Worm (Caenorhabditis elegans) whole organism, L4 larva: ENCODE results near the gene F16B12.6.
A peak's percentile ranks its signal among the peaks of the same experiment; 100 is the strongest.

Experiments
- F26F4.8 ChIP-seq: fragments of 200-800 bp; sonication (Bioruptor generic); conservative IDR thresholded peaks from 2 replicates; pipeline ENCODE4 v1.3.6; 2022; ENCODE audit warnings: missing genetic modification characterization, missing compliant biosample characterization
- F37D6.2 ChIP-seq: sonication (generic microtip); optimal IDR thresholded peaks from 2 replicates; lab custom pipeline; 2016; ENCODE audit warnings: mild to moderate bottlenecking, missing genetic modification characterization, missing compliant biosample characterization
- F49E8.2 ChIP-seq: sonication (generic microtip); optimal IDR thresholded peaks from 2 replicates; lab custom pipeline; 2016; ENCODE audit warnings: missing compliant biosample characterization, mild to moderate bottlenecking, missing genetic modification characterization, borderline replicate concordance
- T20F7.1 ChIP-seq: fragments of 200-800 bp; sonication (Bioruptor generic); optimal IDR thresholded peaks from 2 replicates; lab custom pipeline; 2018; ENCODE audit warnings: mild to moderate bottlenecking, missing genetic modification characterization, missing compliant biosample characterization
- T26A8.4 ChIP-seq: fragments of 200-800 bp; sonication (Bioruptor generic); IDR thresholded peaks from 2 replicates; pipeline ENCODE4 v1.3.6; 2022; ENCODE audit warnings: missing genetic modification characterization, missing compliant biosample characterization
- Y105C5A.15 ChIP-seq: fragments of 200-800 bp; sonication (Bioruptor generic); IDR thresholded peaks from 2 replicates; pipeline ENCODE4 v1.3.6; 2022; ENCODE audit warnings: missing genetic modification characterization, missing compliant biosample characterization
- Y75B8A.6 ChIP-seq: fragments of 200-800 bp; sonication (Bioruptor generic); IDR thresholded peaks from 2 replicates; pipeline ENCODE4 v1.3.6; 2022; ENCODE audit warnings: missing genetic modification reagents, missing genetic modification characterization, missing compliant biosample characterization
- ZK337.2 ChIP-seq: fragments of 200-800 bp; sonication (Bioruptor generic); IDR thresholded peaks from 2 replicates; pipeline ENCODE4 v1.3.6; 2022; ENCODE audit warnings: missing genetic modification reagents, missing genetic modification characterization, missing compliant biosample characterization
- ama-1 ChIP-seq: fragments of 150-350 bp; optimal IDR thresholded peaks from 2 replicates; lab custom pipeline; 2014; ENCODE audit warnings: inconsistent platforms, mixed read lengths
- attf-4 ChIP-seq: sonication (generic microtip); optimal IDR thresholded peaks from 3 replicates; lab custom pipeline; 2017; ENCODE audit warnings: missing biosample characterization, missing genetic modification characterization
- ceh-28 ChIP-seq: fragments of 150-350 bp; optimal IDR thresholded peaks from 2 replicates; lab custom pipeline; 2014; ENCODE audit warnings: missing biosample characterization, missing genetic modification reagents, missing genetic modification characterization
- ceh-32 ChIP-seq: sonication (generic microtip); optimal IDR thresholded peaks from 2 replicates; lab custom pipeline; 2016; ENCODE audit warnings: mild to moderate bottlenecking, missing genetic modification characterization, missing compliant biosample characterization; ENCODE audit not compliant: poor library complexity
- ceh-82 ChIP-seq: sonication (generic microtip); optimal IDR thresholded peaks from 2 replicates; lab custom pipeline; 2017; ENCODE audit warnings: missing biosample characterization, missing genetic modification characterization
- cey-2 ChIP-seq: sonication (generic microtip); optimal IDR thresholded peaks from 3 replicates; lab custom pipeline; 2017; ENCODE audit warnings: missing genetic modification characterization, mild to moderate bottlenecking, missing compliant biosample characterization, antibody characterized with exemption, borderline replicate concordance; ENCODE audit not compliant: insufficient read depth
- ctbp-1 ChIP-seq: fragments of 200-800 bp; sonication (Bioruptor generic); IDR thresholded peaks from 2 replicates; pipeline ENCODE4 v1.3.6; 2022; ENCODE audit warnings: missing genetic modification reagents, missing genetic modification characterization, missing compliant biosample characterization
- daf-12 ChIP-seq: fragments of 150-350 bp; optimal IDR thresholded peaks from 2 replicates; lab custom pipeline; 2014; ENCODE audit warnings: missing biosample characterization, missing genetic modification reagents, missing genetic modification characterization
- daf-16 ChIP-seq, 3 experiments: sonication (generic microtip); optimal IDR thresholded peaks; 2 replicates each; lab custom pipeline; 2016 to 2017; ENCODE audit warnings: missing genetic modification characterization in 3 of 3, missing genetic modification reagents in 3 of 3, mild to moderate bottlenecking in 2 of 3, missing compliant biosample characterization in 2 of 3, missing biosample characterization in 1 of 3, moderate library complexity in 1 of 3
- daf-8 ChIP-seq: fragments of 200-800 bp; sonication (Bioruptor generic); IDR thresholded peaks from 2 replicates; pipeline ENCODE4 v1.3.6; 2022; ENCODE audit warnings: missing genetic modification characterization, missing compliant biosample characterization
- dmd-6 ChIP-seq: fragments of 200-800 bp; sonication (Bioruptor generic); IDR thresholded peaks from 2 replicates; pipeline ENCODE4 v1.3.6; 2022; ENCODE audit warnings: missing genetic modification reagents, missing genetic modification characterization, missing compliant biosample characterization
- dpl-1 ChIP-seq: fragments of 150-350 bp; optimal IDR thresholded peaks from 2 replicates; lab custom pipeline; 2014; ENCODE audit warnings: missing biosample characterization, missing genetic modification reagents, missing genetic modification characterization
- fkh-10 ChIP-seq: fragments of 150-350 bp; optimal IDR thresholded peaks from 2 replicates; lab custom pipeline; 2014; ENCODE audit warnings: missing biosample characterization, missing genetic modification reagents, missing genetic modification characterization
- hmg-1.1 ChIP-seq: fragments of 200-800 bp; sonication (Bioruptor generic); IDR thresholded peaks from 2 replicates; pipeline ENCODE4 v1.3.6; 2022; ENCODE audit warnings: missing genetic modification reagents, missing genetic modification characterization, missing compliant biosample characterization
- lin-13 ChIP-seq: fragments of 150-350 bp; optimal IDR thresholded peaks from 2 replicates; lab custom pipeline; 2014; ENCODE audit warnings: missing biosample characterization, missing genetic modification reagents, missing genetic modification characterization
- lin-29 ChIP-seq: fragments of 200-800 bp; sonication (Bioruptor generic); IDR thresholded peaks from 2 replicates; pipeline ENCODE4 v1.3.6; 2022; ENCODE audit warnings: missing genetic modification reagents, missing genetic modification characterization, missing compliant biosample characterization
- lsy-2 ChIP-seq, 2 experiments: fragments of 150-350 bp in 1 of 2; sonication (generic microtip) in 1 of 2; optimal IDR thresholded peaks; 2 replicates each; lab custom pipeline; 2014 to 2017; ENCODE audit warnings: missing biosample characterization in 2 of 2, missing genetic modification characterization in 2 of 2
- madf-5 ChIP-seq, 2 experiments: fragments of 200-800 bp; sonication (Bioruptor generic); IDR thresholded peaks; 2 replicates each; pipeline ENCODE4 v1.3.6; 2022; ENCODE audit warnings: missing compliant biosample characterization in 2 of 2, missing genetic modification characterization in 2 of 2
- mdl-1 ChIP-seq, 2 experiments: fragments of 150-350 bp in 1 of 2; sonication (generic microtip) in 1 of 2; optimal IDR thresholded peaks; 2 replicates each; lab custom pipeline; 2014 to 2017; ENCODE audit warnings: missing biosample characterization in 2 of 2, missing genetic modification characterization in 2 of 2
- mep-1 ChIP-seq: fragments of 150-350 bp; sonication (generic microtip); optimal IDR thresholded peaks from 3 replicates; lab custom pipeline; 2014; ENCODE audit warnings: missing biosample characterization, missing genetic modification characterization
- mes-2 ChIP-seq: sonication (generic microtip); optimal IDR thresholded peaks from 2 replicates; lab custom pipeline; 2016; ENCODE audit warnings: missing genotype, mild to moderate bottlenecking, missing genetic modification characterization, missing compliant biosample characterization; ENCODE audit not compliant: poor library complexity, severe bottlenecking
- mxl-3 ChIP-seq: fragments of 200-800 bp; sonication (Bioruptor generic); optimal IDR thresholded peaks from 2 replicates; lab custom pipeline; 2018; ENCODE audit warnings: mild to moderate bottlenecking, missing genetic modification characterization, missing compliant biosample characterization
- nhr-11 ChIP-seq: fragments of 150-350 bp; optimal IDR thresholded peaks from 2 replicates; lab custom pipeline; 2014; ENCODE audit warnings: missing biosample characterization, missing genetic modification characterization
- nhr-25 ChIP-seq: sonication (generic microtip); optimal IDR thresholded peaks from 2 replicates; lab custom pipeline; 2017; ENCODE audit warnings: missing genetic modification characterization, mild to moderate bottlenecking, missing compliant biosample characterization, antibody characterized with exemption, moderate library complexity, borderline replicate concordance; ENCODE audit not compliant: insufficient read depth
- nhr-28 ChIP-seq: fragments of 150-350 bp; optimal IDR thresholded peaks from 2 replicates; lab custom pipeline; 2014; ENCODE audit warnings: missing biosample characterization, missing genetic modification characterization
- nhr-41 ChIP-seq: fragments of 200-800 bp; sonication (Bioruptor generic); IDR thresholded peaks from 2 replicates; pipeline ENCODE4 v1.3.6; 2022; ENCODE audit warnings: missing genetic modification reagents, missing genetic modification characterization, missing compliant biosample characterization
- nhr-76 ChIP-seq: fragments of 150-350 bp; optimal IDR thresholded peaks from 2 replicates; lab custom pipeline; 2014; ENCODE audit warnings: missing biosample characterization, missing genetic modification characterization
- pha-4 ChIP-seq, 2 experiments: fragments of 150-350 bp in 1 of 2; fragments of 200-800 bp in 1 of 2; sonication (Bioruptor generic) in 1 of 2; IDR thresholded peaks in 1 of 2; optimal IDR thresholded peaks in 1 of 2; 2 replicates each; pipeline versions ENCODE4 v1.3.6 to Lab custom; 2014 to 2022; ENCODE audit warnings: missing genetic modification characterization in 2 of 2, missing genetic modification reagents in 2 of 2, missing biosample characterization in 1 of 2, missing compliant biosample characterization in 1 of 2
- pqm-1 ChIP-seq: sonication (generic microtip); optimal IDR thresholded peaks from 2 replicates; lab custom pipeline; 2017; ENCODE audit warnings: missing biosample characterization, missing genetic modification characterization
- sdz-12 ChIP-seq: fragments of 200-800 bp; sonication (Bioruptor generic); optimal IDR thresholded peaks from 2 replicates; lab custom pipeline; 2018; ENCODE audit warnings: mild to moderate bottlenecking, missing genetic modification characterization, missing compliant biosample characterization
- set-16 ChIP-seq: fragments of 200-800 bp; sonication (Bioruptor generic); IDR thresholded peaks from 2 replicates; pipeline ENCODE4 v1.3.6; 2022; ENCODE audit warnings: missing genetic modification reagents, missing genetic modification characterization, missing compliant biosample characterization
- snpc-1.2 ChIP-seq: fragments of 200-800 bp; sonication (Bioruptor generic); IDR thresholded peaks from 2 replicates; pipeline ENCODE4 v1.3.6; 2022; ENCODE audit warnings: missing genetic modification reagents, missing genetic modification characterization, missing compliant biosample characterization
- snpc-4 ChIP-seq: fragments of 150-350 bp; optimal IDR thresholded peaks from 2 replicates; lab custom pipeline; 2014; ENCODE audit warnings: missing biosample characterization, missing genetic modification characterization
- tra-1 ChIP-seq: fragments of 200-800 bp; sonication (Bioruptor generic); IDR thresholded peaks from 2 replicates; pipeline ENCODE4 v1.3.6; 2022; ENCODE audit warnings: missing genetic modification reagents, missing genetic modification characterization, missing compliant biosample characterization
- unc-130 ChIP-seq: sonication (generic microtip); optimal IDR thresholded peaks from 2 replicates; lab custom pipeline; 2016; ENCODE audit warnings: missing genetic modification reagents, missing genetic modification characterization, missing compliant biosample characterization
- unc-39 ChIP-seq: sonication (generic microtip); optimal IDR thresholded peaks from 2 replicates; lab custom pipeline; 2017; ENCODE audit warnings: missing biosample characterization, missing genetic modification characterization
- vab-7 ChIP-seq: fragments of 200-800 bp; sonication (Bioruptor generic); IDR thresholded peaks from 2 replicates; pipeline ENCODE4 v1.3.6; 2022; ENCODE audit warnings: missing genetic modification reagents, missing genetic modification characterization, missing compliant biosample characterization
- zag-1 ChIP-seq: fragments of 150-350 bp; optimal IDR thresholded peaks from 2 replicates; lab custom pipeline; 2014; ENCODE audit warnings: missing biosample characterization, missing genetic modification characterization
- zfp-2 ChIP-seq: sonication (generic microtip); optimal IDR thresholded peaks from 2 replicates; lab custom pipeline; 2016; ENCODE audit warnings: mild to moderate bottlenecking, missing genetic modification characterization, missing compliant biosample characterization
- zip-11 ChIP-seq: fragments of 200-800 bp; sonication (Bioruptor generic); IDR thresholded peaks from 2 replicates; pipeline ENCODE4 v1.3.6; 2022; ENCODE audit warnings: missing genetic modification characterization, missing compliant biosample characterization
- zip-2 ChIP-seq: fragments of 150-350 bp; optimal IDR thresholded peaks from 2 replicates; lab custom pipeline; 2014; ENCODE audit warnings: missing biosample characterization, missing genetic modification characterization
- ztf-7 ChIP-seq: fragments of 150-350 bp; optimal IDR thresholded peaks from 2 replicates; lab custom pipeline; 2014; ENCODE audit warnings: missing biosample characterization, missing genetic modification characterization

Gene F16B12.6

DNA sequence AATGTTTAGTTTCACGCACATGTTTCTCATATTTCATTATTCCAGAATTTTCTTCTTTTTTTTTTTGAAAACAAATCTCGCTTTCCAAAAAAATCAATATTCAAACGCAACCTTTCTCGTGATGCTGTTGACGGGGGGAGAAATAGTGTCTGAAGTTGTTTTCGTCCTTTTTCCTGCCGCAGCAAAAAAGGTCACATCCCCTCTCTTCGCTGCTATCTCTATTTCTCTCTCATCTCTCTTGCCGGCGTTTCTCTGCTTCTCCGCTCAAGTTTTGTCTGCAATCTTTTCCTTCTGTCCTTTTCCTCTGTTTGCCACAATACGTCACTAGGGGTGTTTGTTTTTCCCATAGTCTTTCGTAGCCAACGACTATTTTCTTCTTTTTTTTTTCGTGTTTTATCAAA lies 44.6 kb downstream of the F16B12.6 start (continued):
- TF ChIP-seq nhr-11 (peak; percentile 79), Y105C5A.15 (no peak), ceh-32 (tag; lab: Kevin White, UChicago) (no peak), fkh-10 (peak; percentile 80), Y75B8A.6 (GFP tag; lab: Robert Waterston, UW) (no peak), ztf-7 (tag; lab: Kevin White, UChicago) (peak; percentile 2), snpc-1.2 (GFP tag; lab: Robert Waterston, UW) (no peak), daf-8 (GFP tag; lab: Robert Waterston, UW) (no peak), F26F4.8 (GFP tag; lab: Robert Waterston, UW) (no peak), dmd-6 (peak; percentile 73), ceh-82 (tag; lab: Kevin White, UChicago) (no peak), vab-7 (GFP tag; lab: Robert Waterston, UW) (0 out of 2 replicates have a peak, but pooled peaks have one; percentile 21), daf-16 (GFP tag; optimal IDR thresholded peaks at IDR 0.05; lab: Kevin White, UChicago) (peak in 1 of 2 experiments; percentile 86), daf-16 (tag; optimal IDR thresholded peaks at IDR 0.05; lab: Kevin White, UChicago) (peak; percentile 99), ama-1 (no peak), nhr-76 (no peak), F49E8.2 (tag; lab: Kevin White, UChicago) (no peak), nhr-28 (tag; lab: Kevin White, UChicago) (peak; percentile 96), nhr-25 (tag; lab: Kevin White, UChicago) (peak; percentile 46), unc-39 (no peak), ceh-28 (peak; percentile 32), set-16 (peak; percentile 27; the same call in 1 of the 2 replicates), zfp-2 (no peak), mxl-3 (GFP tag; lab: Kevin White, UChicago) (peak; percentile 44), unc-130 (GFP tag; lab: Kevin White, UChicago) (no peak), lsy-2 (tag; optimal IDR thresholded peaks at IDR 0.05; lab: Kevin White, UChicago) (peak; percentile 44 to 75), zip-11 (GFP tag; lab: Robert Waterston, UW) (no peak), mes-2 (tag; lab: Kevin White, UChicago) (peak; percentile 66), attf-4 (tag; lab: Kevin White, UChicago) (no peak), F37D6.2 (tag; lab: Kevin White, UChicago) (peak; percentile 16), daf-12 (tag; lab: Kevin White, UChicago) (no peak), cey-2 (tag; lab: Kevin White, UChicago) (no peak), dpl-1 (GFP tag; lab: Kevin White, UChicago) (peak; percentile 54), pha-4 (GFP tag; IDR thresholded peaks at IDR 0.05; lab: Robert Waterston, UW) (0 out of 2 replicates have a peak, but pooled peaks have one; percentile 29), pha-4 (tag; optimal IDR thresholded peaks at IDR 0.05; lab: Kevin White, UChicago) (peak; percentile 93), T26A8.4 (peak; percentile 50; the same call in 1 of the 2 replicates), mdl-1 (tag; optimal IDR thresholded peaks at IDR 0.05; lab: Kevin White, UChicago) (peak; percentile 63 to 89), nhr-41 (GFP tag; lab: Robert Waterston, UW) (0 out of 2 replicates have a peak, but pooled peaks have one; percentile 33), lin-13 (GFP tag; lab: Kevin White, UChicago) (no peak), mep-1 (tag; lab: Kevin White, UChicago) (peak; percentile 88), hmg-1.1 (GFP tag; lab: Robert Waterston, UW) (peak; percentile 74), pqm-1 (no peak), T20F7.1 (GFP tag; lab: Kevin White, UChicago) (peak; percentile 48), ZK337.2 (GFP tag; lab: Robert Waterston, UW) (no peak), madf-5 (GFP tag; IDR thresholded peaks at IDR 0.05; lab: Robert Waterston, UW) (no peak), ctbp-1 (GFP tag; lab: Robert Waterston, UW) (0 out of 2 replicates have a peak, but pooled peaks have one; percentile 20), snpc-4 (tag; lab: Kevin White, UChicago) (no peak), tra-1 (GFP tag; lab: Robert Waterston, UW) (peak; percentile 69), lin-29 (GFP tag; lab: Robert Waterston, UW) (no peak), zag-1 (tag; lab: Kevin White, UChicago) (no peak), zip-2 (tag; lab: Kevin White, UChicago) (peak; percentile 17), sdz-12 (no peak)
